Worm (Caenorhabditis elegans): ENCODE results near the gene F09B12.7.

F09B12.7 gene

ce11 chrX:15070137-15070536 lies 24.7 kb downstream of the F09B12.7 start:
- no peak for TF ChIP-seq aly-1 (tag; optimal IDR thresholded peaks at IDR 0.05)

ce11 chrX:15069242-15069641 lies 25.6 kb downstream of the F09B12.7 start, which contains the start of gene mam-6:
mam-6 (minus strand) TSS chrX:15069342.
- TF ChIP-seq hmg-4 (GFP tag; optimal IDR thresholded peaks at IDR 0.05) (no peak), hnd-1 (tag; optimal IDR thresholded peaks at IDR 0.05) (no peak), hmbx-1 (tag; optimal IDR thresholded peaks at IDR 0.05) (no peak), flt-1 (GFP tag; IDR thresholded peaks at IDR 0.05) (no peak), tbx-37 (GFP tag; conservative IDR thresholded peaks at IDR 0.05) (no peak), ceh-13 (GFP tag; optimal IDR thresholded peaks at IDR 0.05) (no peak), B0310.2 (tag; optimal IDR thresholded peaks at IDR 0.05) (no peak), tra-4 (tag; optimal IDR thresholded peaks at IDR 0.05) (no peak), tbx-11 (GFP tag; IDR thresholded peaks at IDR 0.05) (no peak), sea-1 (GFP tag; conservative IDR thresholded peaks at IDR 0.05) (no peak), pes-1 (GFP tag; IDR thresholded peaks at IDR 0.05) (no peak), F13C5.2 (tag; optimal IDR thresholded peaks at IDR 0.05) (no peak), ama-1 (optimal IDR thresholded peaks at IDR 0.05) (no peak), aly-1 (tag; optimal IDR thresholded peaks at IDR 0.05) (no peak), scrt-1 (GFP tag; IDR thresholded peaks at IDR 0.05) (no peak)

ce11 chrX:15060303-15060702 lies 34.6 kb downstream of the F09B12.7 start, which contains the start of gene fbxa-96:
fbxa-96 (minus strand) TSS chrX:15060403.
- no peak for TF ChIP-seq ets-7 (tag; optimal IDR thresholded peaks at IDR 0.05)
- TF ChIP-seq tbx-11 (GFP tag; IDR thresholded peaks at IDR 0.05), result no peak
- TF ChIP-seq B0310.2 (tag; optimal IDR thresholded peaks at IDR 0.05), result no peak
- TF ChIP-seq hnd-1 (tag; optimal IDR thresholded peaks at IDR 0.05), result no peak
- no peak for TF ChIP-seq tbx-37 (GFP tag; conservative IDR thresholded peaks at IDR 0.05)
- TF ChIP-seq pes-1 (GFP tag; IDR thresholded peaks at IDR 0.05), result no peak
- TF ChIP-seq scrt-1 (GFP tag; IDR thresholded peaks at IDR 0.05), result no peak
- TF ChIP-seq hmbx-1 (tag; optimal IDR thresholded peaks at IDR 0.05), result no peak
- TF ChIP-seq sea-1 (GFP tag; conservative IDR thresholded peaks at IDR 0.05), result no peak
- no peak for TF ChIP-seq hmg-4 (GFP tag; optimal IDR thresholded peaks at IDR 0.05)
- TF ChIP-seq F13C5.2 (tag; optimal IDR thresholded peaks at IDR 0.05), result no peak
- no peak for TF ChIP-seq ceh-36 (tag; optimal IDR thresholded peaks at IDR 0.05)
- no peak for TF ChIP-seq aly-1 (tag; optimal IDR thresholded peaks at IDR 0.05)
- no peak for TF ChIP-seq ama-1 (optimal IDR thresholded peaks at IDR 0.05)
- no peak for TF ChIP-seq ceh-13 (GFP tag; optimal IDR thresholded peaks at IDR 0.05)
- no peak for TF ChIP-seq flt-1 (GFP tag; IDR thresholded peaks at IDR 0.05)

- TF ChIP-seq tbx-11 (GFP tag; IDR thresholded peaks at IDR 0.05), result no peak
- TF ChIP-seq ceh-36 (tag; optimal IDR thresholded peaks at IDR 0.05), result no peak
- no peak for TF ChIP-seq tbx-37 (GFP tag; conservative IDR thresholded peaks at IDR 0.05)
- no peak for TF ChIP-seq hnd-1 (tag; optimal IDR thresholded peaks at IDR 0.05)
- no peak for TF ChIP-seq B0310.2 (tag; optimal IDR thresholded peaks at IDR 0.05)
- no peak for TF ChIP-seq ets-7 (tag; optimal IDR thresholded peaks at IDR 0.05)
- no peak for TF ChIP-seq pes-1 (GFP tag; IDR thresholded peaks at IDR 0.05)
- no peak for TF ChIP-seq flt-1 (GFP tag; IDR thresholded peaks at IDR 0.05)
- no peak for TF ChIP-seq hmbx-1 (tag; optimal IDR thresholded peaks at IDR 0.05)
- TF ChIP-seq sea-1 (GFP tag; conservative IDR thresholded peaks at IDR 0.05), result no peak
- no peak for TF ChIP-seq ceh-13 (GFP tag; optimal IDR thresholded peaks at IDR 0.05)
- TF ChIP-seq tra-4 (tag; optimal IDR thresholded peaks at IDR 0.05), result no peak
- no peak for TF ChIP-seq F13C5.2 (tag; optimal IDR thresholded peaks at IDR 0.05)
- no peak for TF ChIP-seq hmg-4 (GFP tag; optimal IDR thresholded peaks at IDR 0.05)
- TF ChIP-seq ama-1 (optimal IDR thresholded peaks at IDR 0.05), result no peak
- TF ChIP-seq scrt-1 (GFP tag; IDR thresholded peaks at IDR 0.05), result no peak
- TF ChIP-seq aly-1 (tag; optimal IDR thresholded peaks at IDR 0.05), result no peak
Measured at ce11 chrX:15057900-15058299, 37.0 kb downstream of the F09B12.7 start.

ce11 chrX:15056737-15057136 lies 38.1 kb downstream of the F09B12.7 start, which contains the start of gene H03G16.5:
H03G16.5 (minus strand) TSS chrX:15056837.
- TF ChIP-seq sea-1 (GFP tag; conservative IDR thresholded peaks at IDR 0.05) (no peak), hmbx-1 (tag; optimal IDR thresholded peaks at IDR 0.05) (no peak), tbx-11 (GFP tag; IDR thresholded peaks at IDR 0.05) (no peak), ceh-36 (tag; optimal IDR thresholded peaks at IDR 0.05) (no peak), ets-7 (tag; optimal IDR thresholded peaks at IDR 0.05) (no peak), tra-4 (tag; optimal IDR thresholded peaks at IDR 0.05) (no peak), F13C5.2 (tag; optimal IDR thresholded peaks at IDR 0.05) (no peak), scrt-1 (GFP tag; IDR thresholded peaks at IDR 0.05) (no peak), flt-1 (GFP tag; IDR thresholded peaks at IDR 0.05) (no peak), B0310.2 (tag; optimal IDR thresholded peaks at IDR 0.05) (no peak)

- TF ChIP-seq tbx-37 (GFP tag; conservative IDR thresholded peaks at IDR 0.05) (no peak), scrt-1 (GFP tag; IDR thresholded peaks at IDR 0.05) (no peak), pes-1 (GFP tag; IDR thresholded peaks at IDR 0.05) (no peak), flt-1 (GFP tag; IDR thresholded peaks at IDR 0.05) (no peak)
Measured at ce11 chrX:15055914-15056313, 39.0 kb downstream of the F09B12.7 start, which contains the start of gene H03G16.7. H03G16.7 (minus strand) TSS chrX:15056014.

- TF ChIP-seq pes-1 (GFP tag; IDR thresholded peaks at IDR 0.05) (no peak), hmg-4 (GFP tag; optimal IDR thresholded peaks at IDR 0.05) (no peak), ceh-36 (tag; optimal IDR thresholded peaks at IDR 0.05) (no peak), tbx-11 (GFP tag; IDR thresholded peaks at IDR 0.05) (no peak), hmbx-1 (tag; optimal IDR thresholded peaks at IDR 0.05) (no peak), hnd-1 (tag; optimal IDR thresholded peaks at IDR 0.05) (no peak), scrt-1 (GFP tag; IDR thresholded peaks at IDR 0.05) (no peak), ets-7 (tag; optimal IDR thresholded peaks at IDR 0.05) (no peak), ceh-13 (GFP tag; optimal IDR thresholded peaks at IDR 0.05) (no peak), B0310.2 (tag; optimal IDR thresholded peaks at IDR 0.05) (no peak), aly-1 (tag; optimal IDR thresholded peaks at IDR 0.05) (no peak), tra-4 (tag; optimal IDR thresholded peaks at IDR 0.05) (no peak), flt-1 (GFP tag; IDR thresholded peaks at IDR 0.05) (no peak), sea-1 (GFP tag; conservative IDR thresholded peaks at IDR 0.05) (no peak), tbx-37 (GFP tag; conservative IDR thresholded peaks at IDR 0.05) (no peak), F13C5.2 (tag; optimal IDR thresholded peaks at IDR 0.05) (no peak), ama-1 (optimal IDR thresholded peaks at IDR 0.05) (no peak)
Measured at ce11 chrX:15053223-15053933, 41.5 kb downstream of the F09B12.7 start, which contains the start of gene H03G16.1. H03G16.1 (plus strand) TSS chrX:15053883.
